Fruit fly (Drosophila melanogaster): ENCODE data around the gene CG44013.

Gene CG44013

DNA sequence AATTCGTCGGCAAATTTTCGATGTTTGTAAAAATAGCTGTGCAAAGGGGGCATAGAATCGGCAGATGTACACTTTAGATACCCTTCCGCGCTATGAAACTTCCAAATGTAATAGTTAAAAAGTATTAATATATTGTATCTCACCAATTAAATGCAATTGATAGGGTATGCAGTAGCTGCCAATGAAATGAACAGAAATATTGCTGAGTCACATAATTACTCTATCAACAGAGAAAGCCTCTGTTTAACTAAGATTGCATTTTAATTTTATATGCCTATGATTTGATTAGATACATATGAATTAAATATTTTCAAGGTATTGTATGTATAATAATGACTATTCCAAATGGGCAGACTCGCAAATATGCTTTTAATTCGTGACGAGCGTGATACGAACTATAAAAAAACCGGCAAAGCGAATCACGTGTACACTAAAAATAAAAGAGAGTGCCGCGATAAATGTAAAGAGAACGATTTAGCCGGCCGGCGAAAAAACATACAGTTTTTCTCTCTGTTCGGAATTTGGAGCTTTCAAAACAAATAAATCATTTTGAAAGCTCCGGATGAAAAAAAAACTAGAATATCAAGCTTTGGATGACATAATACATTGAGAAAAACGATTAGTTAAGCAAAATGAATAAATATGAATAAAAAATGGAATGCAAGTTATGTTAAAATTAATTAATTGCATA is 38.3 kb upstream of the CG44013 start, which contains the start of gene AOX3 (continued):
- TF ChIP-seq Smox (GFP tag; optimal IDR thresholded peaks at IDR 0.05): peak; percentile 32
- TF ChIP-seq dsx (GFP tag; optimal IDR thresholded peaks at IDR 0.05; ENCODE audit: poor library complexity, severe bottlenecking): no peak
- TF ChIP-seq CG6792 (GFP tag; optimal IDR thresholded peaks at IDR 0.05): no peak
- TF ChIP-seq CG1621 (tag; optimal IDR thresholded peaks at IDR 0.05): no peak
- TF ChIP-seq topi (GFP tag; optimal IDR thresholded peaks at IDR 0.05): no peak
- peak; percentile 77 for TF ChIP-seq vri (GFP tag; optimal IDR thresholded peaks at IDR 0.05)
- peak; percentile 57 for TF ChIP-seq CG4318 (GFP tag; optimal IDR thresholded peaks at IDR 0.05)
- no peak for TF ChIP-seq CG8319 (GFP tag; optimal IDR thresholded peaks at IDR 0.05)
- no peak for TF ChIP-seq Blimp-1 (GFP tag; optimal IDR thresholded peaks at IDR 0.05)
- peak; percentile 87 for TF ChIP-seq CG32006 (GFP tag; optimal IDR thresholded peaks at IDR 0.05)
- peak; percentile 58 for TF ChIP-seq net (GFP tag; optimal IDR thresholded peaks at IDR 0.05)
- TF ChIP-seq CG3919 (GFP tag; optimal IDR thresholded peaks at IDR 0.05): peak; percentile 14
- TF ChIP-seq salr (GFP tag; optimal IDR thresholded peaks at IDR 0.05): peak in 1 of 2 experiments; percentile 75
- peak; percentile 12 for TF ChIP-seq Met (GFP tag; optimal IDR thresholded peaks at IDR 0.05)
- TF ChIP-seq Sox15 (GFP tag; optimal IDR thresholded peaks at IDR 0.05): no peak
- peak; percentile 51 for TF ChIP-seq pdm3 (GFP tag; optimal IDR thresholded peaks at IDR 0.05)
- no peak for TF ChIP-seq fd85E (GFP tag; optimal IDR thresholded peaks at IDR 0.05)
- peak; percentile 64 for TF ChIP-seq CG6163 (GFP tag; IDR thresholded peaks at IDR 0.05)
- no peak for TF ChIP-seq CG6808 (GFP tag; optimal IDR thresholded peaks at IDR 0.05)
- TF ChIP-seq CG10631 (GFP tag; optimal IDR thresholded peaks at IDR 0.05): peak; percentile 20
- peak; percentile 38 for TF ChIP-seq acj6 (GFP tag; optimal IDR thresholded peaks at IDR 0.05)
- TF ChIP-seq cyc (GFP tag; optimal IDR thresholded peaks at IDR 0.05): no peak
- no peak for TF ChIP-seq spab (GFP tag; optimal IDR thresholded peaks at IDR 0.05)
- TF ChIP-seq CG11294 (GFP tag; IDR thresholded peaks at IDR 0.05): peak; percentile 56
- peak; percentile 37 for TF ChIP-seq CG15336 (GFP tag; IDR thresholded peaks at IDR 0.05)
- no peak for TF ChIP-seq CG9139 (GFP tag; optimal IDR thresholded peaks at IDR 0.05)
- TF ChIP-seq Eip75B (GFP tag; optimal IDR thresholded peaks at IDR 0.05): no peak
- no peak for TF ChIP-seq Sox14 (GFP tag; optimal IDR thresholded peaks at IDR 0.05)
- TF ChIP-seq lz (GFP tag; optimal IDR thresholded peaks at IDR 0.05): peak; percentile 7
- TF ChIP-seq Ets96B (tag; optimal IDR thresholded peaks at IDR 0.05): no peak
- TF ChIP-seq eg (GFP tag; IDR thresholded peaks at IDR 0.05): peak; percentile 75
- no peak for TF ChIP-seq CG11902 (GFP tag; optimal IDR thresholded peaks at IDR 0.05)
- TF ChIP-seq OdsH (GFP tag; optimal IDR thresholded peaks at IDR 0.05): peak; percentile 29
- TF ChIP-seq CG6854 (GFP tag; optimal IDR thresholded peaks at IDR 0.05): no peak
- TF ChIP-seq Hr4 (GFP tag; optimal IDR thresholded peaks at IDR 0.05): peak; percentile 83
- TF ChIP-seq Hr39 (GFP tag; optimal IDR thresholded peaks at IDR 0.05): no peak
- TF ChIP-seq CG34406 (GFP tag; optimal IDR thresholded peaks at IDR 0.05): no peak
- TF ChIP-seq CG3032 (tag; optimal IDR thresholded peaks at IDR 0.05): no peak
- TF ChIP-seq Eip78C (GFP tag): peak; percentile 86
- peak; percentile 2 for TF ChIP-seq CG11762 (GFP tag; optimal IDR thresholded peaks at IDR 0.05; ENCODE audit: insufficient read depth)
- TF ChIP-seq Eip93F (GFP tag; optimal IDR thresholded peaks at IDR 0.05): no peak
- peak; percentile 9 for TF ChIP-seq CG7368 (GFP tag; optimal IDR thresholded peaks at IDR 0.05)
- TF ChIP-seq Lpt (GFP tag; optimal IDR thresholded peaks at IDR 0.05): peak; percentile 43
